Worm (Caenorhabditis elegans) whole organism, L4 larva: ENCODE measurements around the gene C32D5.4.
A peak's percentile ranks its signal among the peaks of the same experiment; 100 is the strongest.

Experiments used
- daf-12 ChIP-seq: fragments of 150-350 bp; optimal IDR thresholded peaks from 2 replicates; lab custom pipeline; 2014; ENCODE audit warnings: missing biosample characterization, missing genetic modification reagents, missing genetic modification characterization
- lsy-2 ChIP-seq, 2 experiments: fragments of 150-350 bp in 1 of 2; sonication (generic microtip) in 1 of 2; optimal IDR thresholded peaks; 2 replicates each; lab custom pipeline; 2014 to 2017; ENCODE audit warnings: missing biosample characterization in 2 of 2, missing genetic modification characterization in 2 of 2

C32D5.4 gene

DNA sequence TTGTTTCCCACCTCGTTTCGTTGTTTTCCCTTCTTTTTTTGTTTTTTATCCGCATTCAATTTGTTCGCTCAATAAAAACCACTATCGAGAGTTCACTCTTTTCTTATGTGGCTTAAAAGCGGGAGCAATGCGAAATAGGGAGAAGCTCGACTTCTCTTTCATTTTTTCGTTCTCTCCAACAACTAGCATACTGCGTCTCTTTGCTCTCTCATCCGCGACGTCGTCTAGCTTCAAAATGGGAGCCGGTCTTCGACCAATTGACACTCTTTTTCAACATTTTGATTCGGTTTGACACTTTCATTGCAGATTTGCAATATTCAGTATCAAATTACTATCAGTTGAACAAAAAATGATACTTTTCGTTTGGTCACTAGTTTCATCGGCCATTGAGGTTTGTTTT lies 49.0 kb downstream of the C32D5.4 start, which contains the start of gene bpl-1:
bpl-1 (plus strand) TSS at position 301 of the 400 bp plus-strand sequence.
- TF ChIP-seq daf-12 (no peak), lsy-2 (tag; optimal IDR thresholded peaks at IDR 0.05; lab: Kevin White, UChicago) (peak in 1 of 2 experiments; percentile 27)
